Worm (Caenorhabditis elegans) whole organism, late embryonic: Measurements from ENCODE around the gene F01D5.8.

Experiments
- ceh-45 ChIP-seq: fragments of 200-800 bp; sonication (Bioruptor generic); IDR thresholded peaks from 2 replicates; pipeline ENCODE4 v1.3.6; 2022; ENCODE audit warnings: missing genetic modification reagents, missing genetic modification characterization, missing compliant biosample characterization
- che-1 ChIP-seq: sonication (generic microtip); optimal IDR thresholded peaks from 2 replicates; lab custom pipeline; 2016; ENCODE audit warnings: mild to moderate bottlenecking, missing genetic modification characterization, missing compliant biosample characterization
- dve-1 ChIP-seq: sonication (generic microtip); optimal IDR thresholded peaks from 2 replicates; lab custom pipeline; 2017; ENCODE audit warnings: antibody characterized with exemption, mild to moderate bottlenecking, missing genetic modification characterization, missing compliant biosample characterization
- fkh-10 ChIP-seq: fragments of 150-350 bp; optimal IDR thresholded peaks from 2 replicates; lab custom pipeline; 2014; ENCODE audit warnings: missing biosample characterization, missing genetic modification reagents, missing genetic modification characterization
- fkh-6 ChIP-seq: sonication (generic microtip); optimal IDR thresholded peaks from 2 replicates; lab custom pipeline; 2016; ENCODE audit warnings: missing genetic modification characterization, missing compliant biosample characterization
- hlh-30 ChIP-seq: sonication (generic microtip); optimal IDR thresholded peaks from 2 replicates; lab custom pipeline; 2017; ENCODE audit warnings: antibody characterized with exemption, missing genetic modification characterization, missing compliant biosample characterization; ENCODE audit not compliant: insufficient read depth
- pag-3 ChIP-seq: sonication (generic microtip); optimal IDR thresholded peaks from 2 replicates; lab custom pipeline; 2016; ENCODE audit warnings: missing compliant biosample characterization, missing genetic modification characterization, borderline replicate concordance
- pros-1 ChIP-seq: fragments of 150-350 bp; optimal IDR thresholded peaks from 2 replicates; lab custom pipeline; 2014; ENCODE audit warnings: missing biosample characterization, missing genetic modification reagents, missing genetic modification characterization
- rnt-1 ChIP-seq: sonication (generic microtip); optimal IDR thresholded peaks from 2 replicates; lab custom pipeline; 2016; ENCODE audit warnings: missing genetic modification characterization, missing compliant biosample characterization
- tbx-2 ChIP-seq: sonication (generic microtip); optimal IDR thresholded peaks from 2 replicates; lab custom pipeline; 2016; ENCODE audit warnings: missing genetic modification characterization, missing compliant biosample characterization
- zip-5 ChIP-seq: sonication (generic microtip); optimal IDR thresholded peaks from 2 replicates; lab custom pipeline; 2016; ENCODE audit warnings: missing genetic modification characterization, missing compliant biosample characterization

- no peak for TF ChIP-seq fkh-10 (GFP tag; lab: Kevin White, UChicago)
- TF ChIP-seq fkh-6 (tag; lab: Kevin White, UChicago) = no peak
- no peak for TF ChIP-seq hlh-30 (tag; lab: Kevin White, UChicago)
- TF ChIP-seq ceh-45 (GFP tag; lab: Robert Waterston, UW) = no peak
- TF ChIP-seq tbx-2 (tag; lab: Kevin White, UChicago) = no peak
- TF ChIP-seq dve-1 (tag; lab: Kevin White, UChicago) = no peak
- TF ChIP-seq zip-5 (tag; lab: Kevin White, UChicago) = no peak
- no peak for TF ChIP-seq che-1
- TF ChIP-seq rnt-1 (tag; lab: Kevin White, UChicago) = no peak
- TF ChIP-seq pros-1 = no peak
- TF ChIP-seq pag-3 (tag; lab: Kevin White, UChicago) = no peak
These were observed 46.2 kb upstream of the F01D5.8 start for ce11 chrII:13964325-13964724.
